Worm (Caenorhabditis elegans): ENCODE measurements around the gene famh-136.
"Not testable (repeated sequence)": the region's sequence is repeated elsewhere in the genome, so short reads cannot be mapped to it uniquely, and the experiment has no call there.

The famh-136 gene

ce11 chrIII:8898267-8898666 is 10.7 kb downstream of the famh-136 start:
- TF ChIP-seq aptf-3 (GFP tag; IDR thresholded peaks at IDR 0.05) (0 out of 2 replicates have a peak, but pooled peaks have one; percentile 54), cebp-1 (tag; optimal IDR thresholded peaks at IDR 0.05) (peak; percentile 15), F33H1.4 (GFP tag; IDR thresholded peaks at IDR 0.05) (peak; percentile 34; the same call in 1 of the 2 replicates), B0019.2 (GFP tag; conservative IDR thresholded peaks at IDR 0.05) (peak; percentile 47; the same call in 1 of the 2 replicates), hsf-1 (GFP tag; IDR thresholded peaks at IDR 0.05) (0 out of 2 replicates have a peak, but pooled peaks have one; percentile 48), attf-6 (GFP tag; IDR thresholded peaks at IDR 0.05) (0 out of 2 replicates have a peak, but pooled peaks have one; percentile 23), madf-6 (GFP tag; IDR thresholded peaks at IDR 0.05) (peak; percentile 70), Y79H2A.3 (GFP tag; conservative IDR thresholded peaks at IDR 0.05) (peak; percentile 96), Y56A3A.18 (GFP tag; IDR thresholded peaks at IDR 0.05) (peak; percentile 38; the same call in 1 of the 2 replicates), hrde-1 (tag; optimal IDR thresholded peaks at IDR 0.05; ENCODE audit: borderline replicate concordance) (peak; percentile 35), ceh-79 (tag; optimal IDR thresholded peaks at IDR 0.05) (peak; percentile 40), Y95B8A.8 (GFP tag; IDR thresholded peaks at IDR 0.05) (peak; percentile 48; the same call in 1 of the 2 replicates)
- not testable (repeated sequence) for TF ChIP-seq cebp-1 (GFP tag; IDR thresholded peaks at IDR 0.05)

ce11 chrIII:8899767-8900166 is 12.2 kb downstream of the famh-136 start:
- TF ChIP-seq hmg-1.2 (GFP tag; IDR thresholded peaks at IDR 0.05): peak; percentile 11; the same call in 1 of the 2 replicates
- peak; percentile 83 for TF ChIP-seq efl-1 (GFP tag; optimal IDR thresholded peaks at IDR 0.05)
- peak; percentile 77 for TF ChIP-seq attf-3 (GFP tag; conservative IDR thresholded peaks at IDR 0.05)
- TF ChIP-seq Y53F4B.3 (GFP tag; IDR thresholded peaks at IDR 0.05): no peak
- TF ChIP-seq D2030.7 (GFP tag; IDR thresholded peaks at IDR 0.05): peak; percentile 56; the same call in 1 of the 2 replicates
- TF ChIP-seq ceh-91 (GFP tag; IDR thresholded peaks at IDR 0.05): peak; percentile 74
- TF ChIP-seq attf-5 (GFP tag; optimal IDR thresholded peaks at IDR 0.05): peak; percentile 31
- TF ChIP-seq F52B5.7 (tag; optimal IDR thresholded peaks at IDR 0.05): no peak
- TF ChIP-seq snpc-4 (GFP tag; optimal IDR thresholded peaks at IDR 0.05): no peak
- peak in 1 of 4 experiments; percentile 19 for TF ChIP-seq snpc-4 (tag; optimal IDR thresholded peaks at IDR 0.05)
- TF ChIP-seq snpc-3.4 (tag; optimal IDR thresholded peaks at IDR 0.05): peak; percentile 78
- TF ChIP-seq dox-1 (GFP tag; IDR thresholded peaks at IDR 0.05): peak; percentile 48
- TF ChIP-seq ztf-18 (tag; optimal IDR thresholded peaks at IDR 0.05): peak; percentile 43
- no peak for TF ChIP-seq chd-7 (tag; optimal IDR thresholded peaks at IDR 0.05)
- no peak for TF ChIP-seq K11D2.4 (GFP tag; IDR thresholded peaks at IDR 0.05)
- peak; percentile 23 for TF ChIP-seq F23B12.7 (tag; optimal IDR thresholded peaks at IDR 0.05; ENCODE audit: insufficient read depth)
- peak; percentile 73 for TF ChIP-seq dpl-1 (GFP tag; optimal IDR thresholded peaks at IDR 0.05)
- no peak for TF ChIP-seq aptf-3 (GFP tag; IDR thresholded peaks at IDR 0.05)
- TF ChIP-seq lsl-1 (GFP tag; optimal IDR thresholded peaks at IDR 0.05): peak; percentile 86
- peak; percentile 33 for TF ChIP-seq athp-1 (tag; optimal IDR thresholded peaks at IDR 0.05)
- TF ChIP-seq madf-6 (GFP tag; IDR thresholded peaks at IDR 0.05): peak; percentile 86
- no peak for TF ChIP-seq mxl-1 (tag; optimal IDR thresholded peaks at IDR 0.05)
- 0 out of 2 replicates have a peak, but pooled peaks have one; percentile 5 for TF ChIP-seq Y95B8A.8 (GFP tag; IDR thresholded peaks at IDR 0.05)
- no peak for TF ChIP-seq T26A5.8 (tag; optimal IDR thresholded peaks at IDR 0.05)
- no peak for TF ChIP-seq rcor-1 (GFP tag; IDR thresholded peaks at IDR 0.05)
- no peak for TF ChIP-seq ekl-4 (GFP tag; IDR thresholded peaks at IDR 0.05)
- TF ChIP-seq F33H1.4 (GFP tag; IDR thresholded peaks at IDR 0.05): peak; percentile 91
- TF ChIP-seq madf-8 (GFP tag; conservative IDR thresholded peaks at IDR 0.05): peak; percentile 76
- peak; percentile 73 for TF ChIP-seq xnd-1 (tag; optimal IDR thresholded peaks at IDR 0.05)
- no peak for TF ChIP-seq die-1 (tag; optimal IDR thresholded peaks at IDR 0.05)
- peak in 1 of 3 experiments; percentile 1 for TF ChIP-seq lin-35 (GFP tag; optimal IDR thresholded peaks at IDR 0.05)
- TF ChIP-seq ztf-3 (GFP tag; optimal IDR thresholded peaks at IDR 0.05): no peak
- no peak for TF ChIP-seq ztf-25 (GFP tag; IDR thresholded peaks at IDR 0.05)
- TF ChIP-seq fkh-3 (tag; optimal IDR thresholded peaks at IDR 0.05): no peak
- TF ChIP-seq Y67H2A.10 (GFP tag; conservative IDR thresholded peaks at IDR 0.05): no peak
- TF ChIP-seq nfyb-1 (GFP tag; IDR thresholded peaks at IDR 0.05): peak; percentile 56; the same call in 1 of the 2 replicates
- TF ChIP-seq lin-54 (GFP tag; optimal IDR thresholded peaks at IDR 0.05): peak; percentile 62
- peak; percentile 16 for TF ChIP-seq him-1 (tag; optimal IDR thresholded peaks at IDR 0.05)

Measured in whole organism, young adult.